Worm (Caenorhabditis elegans) whole organism, L4 larva: ENCODE results near the gene otub-3.

Experiments used
- arid-1 ChIP-seq: fragments of 200-800 bp; sonication (Bioruptor generic); conservative IDR thresholded peaks from 2 replicates; pipeline ENCODE4 v1.3.6; 2022; ENCODE audit warnings: missing genetic modification reagents, missing genetic modification characterization, missing compliant biosample characterization
- ceh-82 ChIP-seq: sonication (generic microtip); optimal IDR thresholded peaks from 2 replicates; lab custom pipeline; 2017; ENCODE audit warnings: missing biosample characterization, missing genetic modification characterization
- daf-16 ChIP-seq, 3 experiments: sonication (generic microtip); optimal IDR thresholded peaks; 2 replicates each; lab custom pipeline; 2016 to 2017; ENCODE audit warnings: missing genetic modification characterization in 3 of 3, missing genetic modification reagents in 3 of 3, mild to moderate bottlenecking in 2 of 3, missing compliant biosample characterization in 2 of 3, missing biosample characterization in 1 of 3, moderate library complexity in 1 of 3
- dmd-9 ChIP-seq: fragments of 200-800 bp; sonication (Bioruptor generic); IDR thresholded peaks from 2 replicates; pipeline ENCODE4 v1.3.6; 2022; ENCODE audit warnings: missing genetic modification reagents, missing genetic modification characterization, missing compliant biosample characterization
- duxl-1 ChIP-seq: sonication (generic microtip); optimal IDR thresholded peaks from 2 replicates; lab custom pipeline; 2016; ENCODE audit warnings: mild to moderate bottlenecking, missing genetic modification characterization, moderate library complexity, missing compliant biosample characterization; ENCODE audit not compliant: poor library complexity
- fos-1 ChIP-seq: fragments of 150-350 bp; optimal IDR thresholded peaks from 2 replicates; lab custom pipeline; 2014; ENCODE audit warnings: missing biosample characterization, missing genetic modification characterization
- lin-13 ChIP-seq: fragments of 150-350 bp; optimal IDR thresholded peaks from 2 replicates; lab custom pipeline; 2014; ENCODE audit warnings: missing biosample characterization, missing genetic modification reagents, missing genetic modification characterization
- mdl-1 ChIP-seq, 2 experiments: fragments of 150-350 bp in 1 of 2; sonication (generic microtip) in 1 of 2; optimal IDR thresholded peaks; 2 replicates each; lab custom pipeline; 2014 to 2017; ENCODE audit warnings: missing biosample characterization in 2 of 2, missing genetic modification characterization in 2 of 2
- mxl-2 ChIP-seq: fragments of 200-800 bp; sonication (Bioruptor generic); conservative IDR thresholded peaks from 2 replicates; pipeline ENCODE4 v1.3.6; 2022; ENCODE audit warnings: missing genetic modification reagents, missing genetic modification characterization, missing compliant biosample characterization
- nhr-102 ChIP-seq: sonication (generic microtip); optimal IDR thresholded peaks from 2 replicates; lab custom pipeline; 2016; ENCODE audit warnings: mild to moderate bottlenecking, missing genetic modification characterization, moderate library complexity, missing compliant biosample characterization
- nhr-11 ChIP-seq: fragments of 150-350 bp; optimal IDR thresholded peaks from 2 replicates; lab custom pipeline; 2014; ENCODE audit warnings: missing biosample characterization, missing genetic modification characterization
- nhr-111 ChIP-seq: fragments of 200-800 bp; sonication (Bioruptor generic); optimal IDR thresholded peaks from 2 replicates; lab custom pipeline; 2018; ENCODE audit warnings: mild to moderate bottlenecking, missing genetic modification characterization, missing compliant biosample characterization
- zag-1 ChIP-seq: fragments of 150-350 bp; optimal IDR thresholded peaks from 2 replicates; lab custom pipeline; 2014; ENCODE audit warnings: missing biosample characterization, missing genetic modification characterization
- ztf-11 ChIP-seq: fragments of 150-350 bp; optimal IDR thresholded peaks from 2 replicates; lab custom pipeline; 2014; ENCODE audit warnings: missing biosample characterization, missing genetic modification characterization

DNA sequence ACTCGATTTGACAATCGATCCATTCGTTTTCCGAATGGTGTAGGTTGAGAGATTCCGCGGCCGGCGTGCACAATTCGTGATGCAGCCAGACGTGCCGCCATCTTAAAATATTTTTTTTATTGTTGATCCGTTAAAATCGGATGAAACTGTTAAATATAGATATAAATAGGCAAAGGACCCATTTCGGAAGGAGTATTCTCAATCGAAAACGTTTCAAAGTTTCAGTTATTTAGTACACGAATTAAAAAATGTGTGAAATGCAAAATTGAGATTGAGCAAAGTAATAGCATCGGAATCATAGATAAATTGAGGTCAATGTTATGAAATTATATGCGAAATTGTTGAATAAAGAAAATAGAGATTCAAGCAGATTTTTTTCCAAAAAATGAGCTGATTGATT lies 11.9 kb downstream of the otub-3 start, which contains the start of gene mrps-33:
- TF ChIP-seq arid-1 (GFP tag; lab: Robert Waterston, UW), result no peak
- no peak for TF ChIP-seq dmd-9 (GFP tag; lab: Robert Waterston, UW)
- TF ChIP-seq ztf-11 (tag; lab: Kevin White, UChicago), result no peak
- no peak for TF ChIP-seq nhr-102 (tag; lab: Kevin White, UChicago)
- no peak for TF ChIP-seq zag-1 (tag; lab: Kevin White, UChicago)
- no peak for TF ChIP-seq daf-16 (GFP tag; optimal IDR thresholded peaks at IDR 0.05; lab: Kevin White, UChicago)
- no peak for TF ChIP-seq daf-16 (tag; optimal IDR thresholded peaks at IDR 0.05; lab: Kevin White, UChicago)
- no peak for TF ChIP-seq mdl-1 (tag; optimal IDR thresholded peaks at IDR 0.05; lab: Kevin White, UChicago)
- TF ChIP-seq nhr-11, result no peak
- TF ChIP-seq lin-13 (GFP tag; lab: Kevin White, UChicago), result no peak
- TF ChIP-seq fos-1 (tag; lab: Kevin White, UChicago), result no peak
- no peak for TF ChIP-seq duxl-1 (tag; lab: Kevin White, UChicago)
- TF ChIP-seq nhr-111, result no peak
- no peak for TF ChIP-seq ceh-82 (tag; lab: Kevin White, UChicago)
- TF ChIP-seq mxl-2 (GFP tag; lab: Robert Waterston, UW), result no peak
